Fruit fly (Drosophila melanogaster) whole organism, adult: Measurements from ENCODE around the gene CG43208.
A peak's percentile ranks its signal among the peaks of the same experiment; 100 is the strongest.

Source experiments
- CG11617 ChIP-seq: fragments of 200-800 bp; sonication (Bioruptor generic); optimal IDR thresholded peaks from 2 replicates; lab custom pipeline; 2017; ENCODE audit warnings: mild to moderate bottlenecking, missing biosample characterization, missing genetic modification reagents, missing genetic modification characterization
- CG12768 ChIP-seq: fragments of 200-800 bp; sonication (Bioruptor generic); optimal IDR thresholded peaks from 2 replicates; lab custom pipeline; 2017; ENCODE audit warnings: missing biosample characterization, missing genetic modification characterization, mild to moderate bottlenecking, moderate library complexity, missing genetic modification reagents
- CG14711 ChIP-seq: fragments of 200-800 bp; sonication (Bioruptor generic); optimal IDR thresholded peaks from 2 replicates; lab custom pipeline; 2018; ENCODE audit warnings: missing biosample characterization, mild to moderate bottlenecking, missing genetic modification characterization, moderate library complexity
- CG1620 ChIP-seq: fragments of 200-800 bp; sonication (Bioruptor generic); optimal IDR thresholded peaks from 2 replicates; lab custom pipeline; 2016; ENCODE audit warnings: missing biosample characterization, missing genetic modification characterization
- CG33017 ChIP-seq: fragments of 200-800 bp; sonication (Bioruptor generic); optimal IDR thresholded peaks from 2 replicates; lab custom pipeline; 2018; ENCODE audit warnings: missing biosample characterization, mild to moderate bottlenecking, missing genetic modification characterization, moderate library complexity
- CG5204 ChIP-seq: fragments of 200-800 bp; sonication (Bioruptor generic); optimal IDR thresholded peaks from 2 replicates; lab custom pipeline; 2016; ENCODE audit warnings: missing biosample characterization, missing genetic modification characterization
- CG7045 ChIP-seq: fragments of 200-800 bp; sonication (Bioruptor generic); optimal IDR thresholded peaks from 2 replicates; lab custom pipeline; 2017; ENCODE audit warnings: missing biosample characterization, mild to moderate bottlenecking, missing genetic modification characterization
- CG7101 ChIP-seq: fragments of 200-800 bp; sonication (Bioruptor generic); optimal IDR thresholded peaks from 2 replicates; lab custom pipeline; 2018; ENCODE audit warnings: missing biosample characterization, mild to moderate bottlenecking, missing genetic modification characterization, moderate library complexity
- Clk ChIP-seq: fragments of 200-800 bp; sonication (Bioruptor generic); optimal IDR thresholded peaks from 2 replicates; lab custom pipeline; 2017; ENCODE audit warnings: missing biosample characterization, missing genetic modification characterization
- Crg-1 ChIP-seq: fragments of 200-800 bp; sonication (Bioruptor generic); optimal IDR thresholded peaks from 2 replicates; lab custom pipeline; 2016; ENCODE audit warnings: missing biosample characterization, missing genetic modification characterization
- Hr96 ChIP-seq: fragments of 200-800 bp; sonication (Bioruptor generic); optimal IDR thresholded peaks from 2 replicates; lab custom pipeline; 2016; ENCODE audit warnings: missing biosample characterization, missing genetic modification characterization
- Mnt ChIP-seq: fragments of 200-800 bp; sonication (Bioruptor generic); optimal IDR thresholded peaks from 2 replicates; lab custom pipeline; 2016; ENCODE audit warnings: missing biosample characterization, mild to moderate bottlenecking, missing genetic modification characterization
- bab1 ChIP-seq: fragments of 200-800 bp; sonication (Bioruptor generic); optimal IDR thresholded peaks from 3 replicates; lab custom pipeline; 2019; ENCODE audit warnings: missing biosample characterization, mild to moderate bottlenecking, missing genetic modification characterization, moderate library complexity
- cic ChIP-seq: fragments of 200-800 bp; sonication (Bioruptor generic); optimal IDR thresholded peaks from 2 replicates; lab custom pipeline; 2017; ENCODE audit warnings: missing biosample characterization, mild to moderate bottlenecking, missing genetic modification characterization, moderate library complexity
- cnc ChIP-seq, 2 experiments: fragments of >200 bp; optimal IDR thresholded peaks; 2 replicates each; lab custom pipeline; 2017
- kay ChIP-seq: fragments of 200-800 bp; sonication (Bioruptor generic); peaks from one replicate; lab custom pipeline; 2016; ENCODE audit warnings: missing biosample characterization, missing genetic modification characterization, borderline replicate concordance
- ovo ChIP-seq: fragments of 200-800 bp; sonication (Bioruptor generic); optimal IDR thresholded peaks from 2 replicates; lab custom pipeline; 2016; ENCODE audit warnings: missing biosample characterization, missing genetic modification characterization
- pad ChIP-seq: fragments of 200-800 bp; sonication (Bioruptor generic); optimal IDR thresholded peaks from 3 replicates; lab custom pipeline; 2017; ENCODE audit warnings: missing biosample characterization, missing genetic modification characterization, mild to moderate bottlenecking, moderate library complexity, missing genetic modification reagents
- tj ChIP-seq: fragments of 200-800 bp; sonication (Bioruptor generic); optimal IDR thresholded peaks from 3 replicates; lab custom pipeline; 2017; ENCODE audit warnings: missing biosample characterization, mild to moderate bottlenecking, missing genetic modification characterization, moderate library complexity
- toe ChIP-seq: fragments of 200-800 bp; sonication (Bioruptor generic); optimal IDR thresholded peaks from 2 replicates; lab custom pipeline; 2016; ENCODE audit warnings: missing biosample characterization, missing genetic modification characterization

The CG43208 gene

DNA sequence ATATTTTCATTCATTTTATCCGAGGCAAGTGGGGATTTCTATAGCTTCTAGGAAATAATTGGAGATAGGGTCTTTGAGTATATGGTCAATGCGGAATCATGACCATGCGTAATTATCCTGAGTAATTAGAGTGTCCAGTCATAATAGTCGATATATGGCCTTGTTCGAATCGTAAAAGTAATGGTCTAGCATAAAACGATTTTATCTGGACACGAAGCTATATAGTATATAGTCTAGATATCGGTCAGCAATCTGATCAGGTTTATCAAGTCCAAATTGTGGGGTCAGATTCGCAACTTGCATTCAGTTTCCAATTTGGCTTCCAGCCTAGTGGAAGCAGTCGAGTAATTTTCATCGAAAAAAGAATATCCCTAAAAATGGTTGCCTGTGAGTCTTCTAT, 878 bp upstream of the CG43208 start, which contains the start of gene CG32473:
CG32473 (plus strand) TSS at position 301 of the 400 bp plus-strand sequence.
- no peak for TF ChIP-seq CG7101 (tag; lab: Kevin White, UChicago)
- TF ChIP-seq Mnt (GFP tag; lab: Kevin White, UChicago) = no peak
- no peak for TF ChIP-seq kay (GFP tag; lab: Kevin White, UChicago)
- TF ChIP-seq CG33017 (tag; lab: Kevin White, UChicago) = no peak
- no peak for TF ChIP-seq tj
- no peak for TF ChIP-seq bab1 (GFP tag; lab: Kevin White, UChicago)
- TF ChIP-seq CG14711 (tag; lab: Kevin White, UChicago) = no peak
- TF ChIP-seq cnc (optimal IDR thresholded peaks at IDR 0.05; lab: Kevin White, UChicago) = no peak
- no peak for TF ChIP-seq pad (GFP tag; lab: Kevin White, UChicago)
- TF ChIP-seq ovo (GFP tag; lab: Kevin White, UChicago) = no peak
- TF ChIP-seq CG12768 (GFP tag; lab: Kevin White, UChicago) = no peak

DNA sequence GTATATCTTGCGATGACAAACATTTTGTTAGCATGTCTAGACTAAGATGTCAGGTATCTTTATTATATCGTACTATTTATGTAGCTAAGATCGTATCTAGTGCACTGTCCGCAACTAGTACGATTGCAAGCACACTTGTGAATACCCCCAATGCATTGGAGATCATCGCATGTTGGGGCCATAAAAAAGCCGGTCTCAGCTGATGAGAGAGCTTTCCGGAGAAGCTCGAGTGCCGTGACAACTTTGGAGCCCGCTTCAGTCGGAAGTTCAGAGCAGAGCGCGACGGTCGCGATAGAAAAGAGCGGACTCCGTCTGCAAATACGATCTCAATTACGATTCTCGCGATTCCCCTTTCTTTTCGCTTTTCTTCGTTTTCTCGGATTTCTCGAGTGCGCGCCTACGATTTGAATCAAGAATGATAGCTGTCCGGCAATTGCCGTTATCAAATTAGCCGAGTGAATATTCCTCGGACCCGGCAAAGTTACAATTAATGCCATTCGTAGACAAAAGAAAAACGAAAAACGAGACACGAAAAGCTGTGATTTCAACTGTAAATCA, 1.4 kb downstream of the CG43208 start:
- TF ChIP-seq pad (GFP tag; lab: Kevin White, UChicago) (peak; percentile 88), bab1 (GFP tag; lab: Kevin White, UChicago) (peak; percentile 37), toe (no peak)

DNA sequence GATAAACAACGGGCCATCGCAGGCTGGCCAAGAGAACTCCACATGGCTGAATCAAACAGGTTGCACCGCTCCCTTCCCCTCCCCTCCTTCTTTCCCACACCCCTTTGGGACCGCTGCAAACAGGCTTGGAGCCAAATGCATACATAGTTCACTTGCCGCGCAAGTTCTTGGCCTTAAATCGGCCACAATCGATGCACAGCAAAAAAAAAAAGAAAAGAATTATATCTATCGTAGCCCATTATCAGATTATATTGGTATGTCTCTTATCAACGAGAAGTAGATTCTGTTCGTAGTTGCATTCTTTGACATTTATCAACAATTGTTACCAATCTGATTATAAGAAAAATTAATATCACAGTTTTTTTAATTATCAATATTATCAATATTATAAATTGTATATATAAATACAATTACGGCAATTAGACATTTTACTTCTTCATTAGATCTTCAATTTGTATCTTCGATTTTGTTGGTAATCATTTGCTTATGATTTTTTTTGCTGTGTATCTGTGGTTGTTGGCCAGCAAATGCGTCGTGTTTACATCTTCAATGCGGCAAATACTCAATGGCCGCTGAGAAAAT, 2.2 kb downstream of the CG43208 start:
- TF ChIP-seq CG7101 (tag; lab: Kevin White, UChicago) (no peak), toe (no peak), CG11617 (GFP tag; lab: Kevin White, UChicago) (no peak), Mnt (GFP tag; lab: Kevin White, UChicago) (no peak), cnc (optimal IDR thresholded peaks at IDR 0.05; lab: Kevin White, UChicago) (no peak), CG12768 (GFP tag; lab: Kevin White, UChicago) (no peak), ovo (GFP tag; lab: Kevin White, UChicago) (no peak), cic (no peak), CG7045 (no peak), Hr96 (no peak), bab1 (GFP tag; lab: Kevin White, UChicago) (no peak), pad (GFP tag; lab: Kevin White, UChicago) (no peak), CG1620 (GFP tag; lab: Kevin White, UChicago) (no peak)

dm6 chr3R:13306595-13306994, 3.4 kb downstream of the CG43208 start:
- no peak for TF ChIP-seq CG7101 (tag; lab: Kevin White, UChicago)
- no peak for TF ChIP-seq pad (GFP tag; lab: Kevin White, UChicago)
- TF ChIP-seq Crg-1 = no peak
- TF ChIP-seq CG12768 (GFP tag; lab: Kevin White, UChicago) = no peak
- no peak for TF ChIP-seq Mnt (GFP tag; lab: Kevin White, UChicago)
- TF ChIP-seq CG33017 (tag; lab: Kevin White, UChicago) = no peak
- no peak for TF ChIP-seq CG5204 (GFP tag; lab: Kevin White, UChicago)
- TF ChIP-seq tj = no peak
- TF ChIP-seq kay (GFP tag; lab: Kevin White, UChicago) = no peak
- TF ChIP-seq cnc (optimal IDR thresholded peaks at IDR 0.05; lab: Kevin White, UChicago) = no peak
- no peak for TF ChIP-seq cic
- no peak for TF ChIP-seq CG11617 (GFP tag; lab: Kevin White, UChicago)
- TF ChIP-seq Hr96 = no peak
- no peak for TF ChIP-seq toe
- no peak for TF ChIP-seq CG14711 (tag; lab: Kevin White, UChicago)
- TF ChIP-seq ovo (GFP tag; lab: Kevin White, UChicago) = no peak
- no peak for TF ChIP-seq CG7045

DNA sequence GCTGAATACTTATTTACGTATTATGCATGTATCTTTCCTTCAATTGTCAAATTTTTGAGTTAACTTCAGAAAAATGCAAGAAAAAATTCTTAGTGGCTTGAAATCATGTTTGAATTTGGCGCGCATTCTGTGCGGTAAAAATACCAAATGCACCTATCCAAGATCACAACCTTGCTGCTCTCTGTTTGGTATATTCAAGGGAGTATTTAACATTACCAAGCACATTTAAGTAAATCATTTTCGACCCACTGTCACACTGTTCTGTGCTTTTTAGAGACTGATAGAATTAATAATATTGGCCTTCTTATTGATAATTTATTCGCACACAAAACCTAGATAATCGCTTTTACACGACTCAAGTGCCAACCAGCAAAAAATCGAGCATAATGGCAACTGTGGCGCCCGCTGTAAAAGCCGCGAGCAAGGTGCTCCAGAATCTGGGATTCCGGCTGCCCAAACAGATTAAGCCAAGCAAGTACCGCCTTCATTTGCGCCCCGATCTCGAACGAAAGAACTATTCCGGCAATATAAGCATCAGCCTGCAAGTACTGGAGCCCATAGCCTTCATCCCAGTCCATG, 6.0 kb downstream of the CG43208 start:
- TF ChIP-seq CG7101 (tag; lab: Kevin White, UChicago) (no peak), CG14711 (tag; lab: Kevin White, UChicago) (no peak), tj (peak; percentile 68), bab1 (GFP tag; lab: Kevin White, UChicago) (peak; percentile 54), CG12768 (GFP tag; lab: Kevin White, UChicago) (no peak), toe (no peak), CG1620 (GFP tag; lab: Kevin White, UChicago) (no peak), Mnt (GFP tag; lab: Kevin White, UChicago) (no peak), CG7045 (no peak), kay (GFP tag; lab: Kevin White, UChicago) (no peak), ovo (GFP tag; lab: Kevin White, UChicago) (no peak), Clk (GFP tag; lab: Kevin White, UChicago) (no peak), CG33017 (tag; lab: Kevin White, UChicago) (no peak), cic (no peak), CG5204 (GFP tag; lab: Kevin White, UChicago) (no peak), cnc (optimal IDR thresholded peaks at IDR 0.05; lab: Kevin White, UChicago) (peak; percentile 42 to 66)

DNA sequence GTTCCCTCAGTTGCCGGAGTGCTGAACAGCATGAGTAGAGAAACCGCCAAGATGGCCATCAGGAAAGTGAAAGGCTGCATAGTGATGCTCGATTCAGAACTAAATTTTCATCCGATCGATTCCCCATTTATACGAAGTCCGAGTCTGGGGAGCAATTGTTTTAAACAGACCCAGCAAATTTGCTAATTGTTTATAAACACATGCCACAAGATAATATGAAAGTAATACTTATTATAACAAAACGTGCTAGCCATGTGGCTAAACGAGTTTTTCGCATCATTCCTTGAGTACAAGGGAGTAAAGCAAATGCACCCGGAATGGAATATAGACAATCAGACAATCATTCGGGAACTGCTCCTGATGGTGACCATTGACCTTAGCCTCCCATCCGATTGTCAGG, 9.9 kb downstream of the CG43208 start, which contains the start of gene CG44142:
CG44142 (minus strand) TSS at position 101 of the 400 bp plus-strand sequence.
- TF ChIP-seq tj = no peak
- TF ChIP-seq CG7101 (tag; lab: Kevin White, UChicago) = no peak
- no peak for TF ChIP-seq cic
- TF ChIP-seq kay (GFP tag; lab: Kevin White, UChicago) = no peak
- TF ChIP-seq Mnt (GFP tag; lab: Kevin White, UChicago) = no peak
- TF ChIP-seq CG5204 (GFP tag; lab: Kevin White, UChicago) = no peak
- TF ChIP-seq bab1 (GFP tag; lab: Kevin White, UChicago) = no peak
- TF ChIP-seq CG1620 (GFP tag; lab: Kevin White, UChicago) = no peak
- no peak for TF ChIP-seq CG11617 (GFP tag; lab: Kevin White, UChicago)
- no peak for TF ChIP-seq CG33017 (tag; lab: Kevin White, UChicago)
- no peak for TF ChIP-seq Crg-1
- no peak for TF ChIP-seq CG14711 (tag; lab: Kevin White, UChicago)
- no peak for TF ChIP-seq CG7045
- TF ChIP-seq Clk (GFP tag; lab: Kevin White, UChicago) = no peak
- TF ChIP-seq cnc (optimal IDR thresholded peaks at IDR 0.05; lab: Kevin White, UChicago) = no peak
- TF ChIP-seq pad (GFP tag; lab: Kevin White, UChicago) = no peak
- no peak for TF ChIP-seq Hr96
- no peak for TF ChIP-seq toe
- no peak for TF ChIP-seq ovo (GFP tag; lab: Kevin White, UChicago)
- TF ChIP-seq CG12768 (GFP tag; lab: Kevin White, UChicago) = no peak
